Worm (Caenorhabditis elegans) whole organism, L2 larva: ENCODE data around the gene grsp-3.

Experiments
- R02D3.7 ChIP-seq: fragments of 150-350 bp; optimal IDR thresholded peaks from 2 replicates; lab custom pipeline; 2014; ENCODE audit warnings: missing biosample characterization, missing genetic modification characterization
- ZK546.5 ChIP-seq: sonication (generic microtip); optimal IDR thresholded peaks from 2 replicates; lab custom pipeline; 2017; ENCODE audit warnings: missing biosample characterization, missing genetic modification characterization
- ceh-16 ChIP-seq: fragments of 150-350 bp; optimal IDR thresholded peaks from 2 replicates; lab custom pipeline; 2014; ENCODE audit warnings: missing biosample characterization, missing genetic modification characterization
- ceh-82 ChIP-seq: fragments of 150-350 bp; optimal IDR thresholded peaks from 2 replicates; lab custom pipeline; 2014; ENCODE audit warnings: missing biosample characterization, missing genetic modification characterization
- unc-62 ChIP-seq: fragments of 150-350 bp; optimal IDR thresholded peaks from 2 replicates; lab custom pipeline; 2014; ENCODE audit warnings: missing biosample characterization, missing genetic modification reagents, missing genetic modification characterization
- ztf-11 ChIP-seq: sonication (generic microtip); optimal IDR thresholded peaks from 2 replicates; lab custom pipeline; 2017; ENCODE audit warnings: missing biosample characterization, missing genetic modification characterization

ce11 chrIV:7158161-7158560 lies 26.4 kb upstream of the grsp-3 start:
- TF ChIP-seq ceh-82 (tag; lab: Kevin White, UChicago) (no peak), ceh-16 (no peak), ztf-11 (tag; lab: Kevin White, UChicago) (no peak), unc-62 (GFP tag; lab: Kevin White, UChicago) (no peak), R02D3.7 (tag; lab: Kevin White, UChicago) (no peak), ZK546.5 (tag; lab: Kevin White, UChicago) (no peak)
